Worm (Caenorhabditis elegans): Measurements from ENCODE around the gene hpo-30.

ce11 chrV:12295015-12295414 is 15.1 kb downstream of the hpo-30 start:
- no peak for TF ChIP-seq cog-1 (tag; optimal IDR thresholded peaks at IDR 0.05)
- TF ChIP-seq tab-1 (GFP tag; IDR thresholded peaks at IDR 0.05): no peak
- TF ChIP-seq ztf-29 (GFP tag; IDR thresholded peaks at IDR 0.05): no peak
- TF ChIP-seq ref-1 (GFP tag; conservative IDR thresholded peaks at IDR 0.05): no peak

Data from whole organism, midembryonic.